Worm (Caenorhabditis elegans): ENCODE data around the gene C33A12.4.

DNA sequence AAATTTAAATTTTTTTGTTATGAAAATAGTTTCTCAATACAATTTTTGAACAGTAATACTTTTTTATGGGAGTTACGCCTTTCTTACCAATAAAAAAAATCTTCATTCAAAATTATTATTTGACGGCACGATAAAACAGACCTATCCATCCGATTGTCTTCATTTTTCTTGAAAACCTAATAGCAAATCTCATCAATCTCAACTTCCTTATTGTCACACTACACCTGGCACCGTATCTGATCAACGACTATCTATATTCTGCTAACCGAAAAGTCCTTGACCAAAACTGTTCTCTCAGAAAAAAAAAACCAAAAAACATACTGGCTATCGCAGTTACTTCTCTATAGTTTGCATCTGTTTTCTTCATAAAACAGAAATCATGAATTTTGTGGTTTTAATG lies 25.8 kb upstream of the C33A12.4 start:
- no peak for TF ChIP-seq hmbx-1 (tag; optimal IDR thresholded peaks at IDR 0.05)
- no peak for TF ChIP-seq tbx-37 (GFP tag; conservative IDR thresholded peaks at IDR 0.05)
- no peak for TF ChIP-seq tra-4 (tag; optimal IDR thresholded peaks at IDR 0.05)
- no peak for TF ChIP-seq flt-1 (GFP tag; IDR thresholded peaks at IDR 0.05)
- no peak for TF ChIP-seq ama-1 (optimal IDR thresholded peaks at IDR 0.05)
- TF ChIP-seq pes-1 (GFP tag; IDR thresholded peaks at IDR 0.05): no peak
- no peak for TF ChIP-seq scrt-1 (GFP tag; IDR thresholded peaks at IDR 0.05)
- TF ChIP-seq hmg-4 (GFP tag; optimal IDR thresholded peaks at IDR 0.05): no peak
